Worm (Caenorhabditis elegans): ENCODE results near the gene upp-1.

upp-1 gene

ce11 chrIII:7661978-7662377 lies 19.1 kb upstream of the upp-1 start, which contains the start of gene lido-18:
lido-18 (plus strand) TSS chrIII:7662278.
- no peak for TF ChIP-seq pax-1 (tag; optimal IDR thresholded peaks at IDR 0.05)
- TF ChIP-seq ceh-45 (GFP tag; IDR thresholded peaks at IDR 0.05), result no peak
- no peak for TF ChIP-seq sdc-2 (tag; optimal IDR thresholded peaks at IDR 0.05)
- no peak for TF ChIP-seq ahr-1 (tag; optimal IDR thresholded peaks at IDR 0.05)
- TF ChIP-seq odd-2 (tag; optimal IDR thresholded peaks at IDR 0.05), result no peak
- no peak for TF ChIP-seq hlh-8 (tag; optimal IDR thresholded peaks at IDR 0.05)
- TF ChIP-seq ets-4 (tag; optimal IDR thresholded peaks at IDR 0.05), result no peak
- TF ChIP-seq pha-2 (tag; optimal IDR thresholded peaks at IDR 0.05), result no peak
- no peak for TF ChIP-seq gmeb-2 (tag; optimal IDR thresholded peaks at IDR 0.05)
- no peak for TF ChIP-seq ceh-22 (tag; optimal IDR thresholded peaks at IDR 0.05)
- no peak for TF ChIP-seq nfya-1 (tag; optimal IDR thresholded peaks at IDR 0.05)
- no peak for TF ChIP-seq elt-4 (tag; optimal IDR thresholded peaks at IDR 0.05)
- no peak for TF ChIP-seq syd-9 (tag; optimal IDR thresholded peaks at IDR 0.05)
- no peak for TF ChIP-seq ceh-24 (tag; optimal IDR thresholded peaks at IDR 0.05)
- TF ChIP-seq unc-42 (tag; optimal IDR thresholded peaks at IDR 0.05), result no peak
- no peak for TF ChIP-seq elt-2 (tag; optimal IDR thresholded peaks at IDR 0.05)

DNA sequence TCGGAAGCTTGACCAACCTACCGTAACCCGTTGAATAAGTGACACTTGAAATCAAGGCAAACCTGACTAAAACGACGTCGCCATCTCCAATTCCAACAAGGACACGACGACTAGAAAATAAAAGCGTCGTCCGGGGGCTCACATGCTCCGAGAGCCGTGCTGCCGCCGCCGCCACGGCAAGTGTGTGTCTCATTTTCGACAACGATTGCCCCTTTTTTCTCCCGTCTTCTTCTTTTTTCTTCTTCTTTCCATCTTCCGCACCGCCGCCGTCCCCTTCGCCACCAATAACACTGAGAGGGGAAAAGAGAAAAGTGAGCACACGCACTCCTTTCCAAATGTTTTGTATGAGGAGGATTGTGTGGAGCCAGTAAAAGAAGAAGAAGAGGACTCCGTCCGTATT lies 18.3 kb upstream of the upp-1 start:
- TF ChIP-seq hlh-6 (tag; optimal IDR thresholded peaks at IDR 0.05) (no peak), hlh-30 (tag; optimal IDR thresholded peaks at IDR 0.05; ENCODE audit: insufficient read depth) (no peak), K02D7.2 (tag; optimal IDR thresholded peaks at IDR 0.05) (no peak), pha-2 (tag; optimal IDR thresholded peaks at IDR 0.05) (no peak), rnt-1 (tag; optimal IDR thresholded peaks at IDR 0.05) (no peak), elt-2 (tag; optimal IDR thresholded peaks at IDR 0.05) (no peak), fkh-6 (tag; optimal IDR thresholded peaks at IDR 0.05) (no peak), unc-55 (GFP tag; optimal IDR thresholded peaks at IDR 0.05) (no peak), ahr-1 (tag; optimal IDR thresholded peaks at IDR 0.05) (no peak), madf-2 (tag; optimal IDR thresholded peaks at IDR 0.05) (no peak), ceh-34 (tag; optimal IDR thresholded peaks at IDR 0.05) (no peak), ceh-2 (tag; optimal IDR thresholded peaks at IDR 0.05) (no peak), sox-2 (GFP tag; IDR thresholded peaks at IDR 0.05) (no peak), pat-9 (tag; optimal IDR thresholded peaks at IDR 0.05) (no peak), unc-86 (tag; optimal IDR thresholded peaks at IDR 0.05) (no peak), lim-6 (tag; optimal IDR thresholded peaks at IDR 0.05) (no peak), ztf-16 (tag; optimal IDR thresholded peaks at IDR 0.05) (no peak), ttx-3 (tag; optimal IDR thresholded peaks at IDR 0.05) (no peak), hlh-15 (tag; optimal IDR thresholded peaks at IDR 0.05) (no peak)

DNA sequence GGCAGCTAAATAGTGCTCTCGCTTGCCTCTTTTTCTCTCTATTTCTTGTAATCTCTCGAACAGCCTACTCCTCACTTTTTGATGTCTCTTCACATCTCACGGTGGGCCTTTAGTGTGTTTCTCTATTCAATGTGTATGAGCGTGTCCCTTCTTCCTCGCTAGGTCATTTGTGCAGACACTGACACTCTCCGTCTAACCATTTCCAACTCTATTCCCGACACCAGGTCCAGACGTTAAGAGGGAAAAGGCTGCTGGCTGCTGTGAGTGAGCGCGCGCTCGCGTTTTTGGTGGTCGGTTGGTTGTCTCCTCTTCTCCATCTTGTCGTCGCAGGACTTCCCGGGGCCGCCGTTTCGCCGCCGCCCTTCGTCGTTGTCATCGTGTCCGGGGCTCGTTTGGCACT lies 16.5 kb upstream of the upp-1 start:
- no peak for TF ChIP-seq ttx-3 (tag; optimal IDR thresholded peaks at IDR 0.05)
- TF ChIP-seq npax-4 (tag; optimal IDR thresholded peaks at IDR 0.05), result no peak
- no peak for TF ChIP-seq hlh-13 (GFP tag; optimal IDR thresholded peaks at IDR 0.05)
- TF ChIP-seq sdc-2 (tag; optimal IDR thresholded peaks at IDR 0.05), result peak; percentile 60
- TF ChIP-seq ceh-6 (GFP tag; optimal IDR thresholded peaks at IDR 0.05), result peak; percentile 39
- TF ChIP-seq pros-1 (tag; optimal IDR thresholded peaks at IDR 0.05), result peak; percentile 54
- peak; percentile 87 for TF ChIP-seq ceh-31 (tag; optimal IDR thresholded peaks at IDR 0.05)
- peak; percentile 35 for TF ChIP-seq hlh-30 (tag; optimal IDR thresholded peaks at IDR 0.05; ENCODE audit: insufficient read depth)
- TF ChIP-seq F13H6.1 (tag; optimal IDR thresholded peaks at IDR 0.05), result peak; percentile 42
- peak; percentile 80 for TF ChIP-seq unc-55 (GFP tag; optimal IDR thresholded peaks at IDR 0.05)
- no peak for TF ChIP-seq dve-1 (tag; optimal IDR thresholded peaks at IDR 0.05)
- no peak for TF ChIP-seq ama-1 (optimal IDR thresholded peaks at IDR 0.05)
- TF ChIP-seq tbx-2 (tag; optimal IDR thresholded peaks at IDR 0.05), result peak; percentile 88
- TF ChIP-seq hlh-6 (tag; optimal IDR thresholded peaks at IDR 0.05), result peak; percentile 82
- TF ChIP-seq ahr-1 (tag; optimal IDR thresholded peaks at IDR 0.05), result no peak
- no peak for TF ChIP-seq madf-2 (tag; optimal IDR thresholded peaks at IDR 0.05)
- peak; percentile 34 for TF ChIP-seq unc-42 (tag; optimal IDR thresholded peaks at IDR 0.05)
- TF ChIP-seq fkh-10 (GFP tag; optimal IDR thresholded peaks at IDR 0.05), result no peak
- no peak for TF ChIP-seq pax-1 (tag; optimal IDR thresholded peaks at IDR 0.05)
- TF ChIP-seq zip-5 (tag; optimal IDR thresholded peaks at IDR 0.05), result no peak
- no peak for TF ChIP-seq ceh-30 (tag; optimal IDR thresholded peaks at IDR 0.05)
- no peak; the same call in 1 of the 2 replicates for TF ChIP-seq sox-2 (GFP tag; IDR thresholded peaks at IDR 0.05)
- TF ChIP-seq hlh-8 (tag; optimal IDR thresholded peaks at IDR 0.05), result peak; percentile 48
- TF ChIP-seq nfya-1 (tag; optimal IDR thresholded peaks at IDR 0.05), result peak; percentile 76
- no peak for TF ChIP-seq odd-2 (tag; optimal IDR thresholded peaks at IDR 0.05)
- TF ChIP-seq fax-1 (tag; optimal IDR thresholded peaks at IDR 0.05), result no peak
- TF ChIP-seq C08G9.2 (tag; optimal IDR thresholded peaks at IDR 0.05), result peak; percentile 60
- no peak for TF ChIP-seq Y22D7AL.16 (tag; optimal IDR thresholded peaks at IDR 0.05)
- peak; percentile 68 for TF ChIP-seq ceh-14 (tag; optimal IDR thresholded peaks at IDR 0.05)
- TF ChIP-seq dmd-4 (tag; optimal IDR thresholded peaks at IDR 0.05; ENCODE audit: borderline replicate concordance), result peak; percentile 25
- no peak for TF ChIP-seq pqm-1 (tag; optimal IDR thresholded peaks at IDR 0.05)

Measured in whole organism, late embryonic.